Worm (Caenorhabditis elegans): ENCODE data around the gene T24F1.4.

The T24F1.4 gene

DNA sequence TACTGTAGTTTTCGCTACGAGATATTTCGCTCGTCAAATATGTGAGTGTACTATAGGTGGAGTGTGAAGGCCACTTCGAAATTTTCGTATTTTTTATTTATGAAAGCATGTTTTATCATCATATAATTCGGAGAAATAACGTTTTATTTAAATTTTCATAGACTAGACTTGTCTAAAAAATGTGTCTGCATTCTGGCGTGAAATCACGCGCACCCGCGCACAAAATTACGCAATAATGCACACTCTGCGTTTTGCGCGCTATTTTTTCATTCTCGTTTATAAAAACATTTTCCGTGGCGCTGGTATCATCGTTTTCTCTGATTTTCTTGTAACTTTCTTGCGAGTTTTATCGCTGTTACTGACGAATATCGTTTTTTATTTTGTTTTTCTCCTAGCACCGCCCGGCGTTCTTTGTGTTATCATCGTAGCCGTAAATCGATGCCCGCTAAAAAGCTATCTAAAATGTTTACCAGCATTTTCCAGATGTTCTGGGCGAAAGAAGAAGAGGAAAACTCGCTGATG, 16.8 kb downstream of the T24F1.4 start, which contains the start of gene saps-1 (continued):
- TF ChIP-seq F39B2.1 (GFP tag; IDR thresholded peaks at IDR 0.05) (no peak), tlf-1 (GFP tag; optimal IDR thresholded peaks at IDR 0.05) (peak; percentile 22), aptf-2 (GFP tag; conservative IDR thresholded peaks at IDR 0.05) (no peak), C17E4.6 (GFP tag; IDR thresholded peaks at IDR 0.05) (no peak), dpff-1 (tag; optimal IDR thresholded peaks at IDR 0.05) (no peak), lsl-1 (GFP tag; optimal IDR thresholded peaks at IDR 0.05) (peak; percentile 95), unc-130 (GFP tag; optimal IDR thresholded peaks at IDR 0.05) (no peak), ceh-91 (GFP tag; IDR thresholded peaks at IDR 0.05) (peak; percentile 84), ets-4 (GFP tag; optimal IDR thresholded peaks at IDR 0.05) (no peak), atf-7 (tag; optimal IDR thresholded peaks at IDR 0.05) (no peak), hlh-26 (GFP tag; conservative IDR thresholded peaks at IDR 0.05) (no peak), cebp-1 (GFP tag; IDR thresholded peaks at IDR 0.05) (peak; percentile 55; the same call in 1 of the 2 replicates), cebp-1 (tag; optimal IDR thresholded peaks at IDR 0.05) (peak; percentile 87), nhr-27 (tag; optimal IDR thresholded peaks at IDR 0.05) (no peak), F37B4.10 (GFP tag; IDR thresholded peaks at IDR 0.05) (no peak), Y53G8AR.9 (GFP tag; conservative IDR thresholded peaks at IDR 0.05) (no peak), F57A8.1 (GFP tag; optimal IDR thresholded peaks at IDR 0.05) (no peak), nhr-90 (tag; optimal IDR thresholded peaks at IDR 0.05) (no peak), K11D2.4 (GFP tag; IDR thresholded peaks at IDR 0.05) (0 out of 2 replicates have a peak, but pooled peaks have one; percentile 28), ztf-28 (GFP tag; IDR thresholded peaks at IDR 0.05) (no peak), lin-40 (tag; optimal IDR thresholded peaks at IDR 0.05) (no peak), ztf-3 (GFP tag; optimal IDR thresholded peaks at IDR 0.05) (no peak), F22D6.2 (tag; optimal IDR thresholded peaks at IDR 0.05) (no peak), snpc-3.4 (tag; optimal IDR thresholded peaks at IDR 0.05) (peak; percentile 54), ztf-18 (tag; optimal IDR thresholded peaks at IDR 0.05) (peak; percentile 27), fkh-3 (tag; optimal IDR thresholded peaks at IDR 0.05) (no peak), ztf-6 (GFP tag; IDR thresholded peaks at IDR 0.05) (no peak), Y67H2A.10 (GFP tag; conservative IDR thresholded peaks at IDR 0.05) (no peak), snpc-1.1 (tag; optimal IDR thresholded peaks at IDR 0.05; ENCODE audit: insufficient read depth) (peak; percentile 18), F23B12.7 (tag; optimal IDR thresholded peaks at IDR 0.05; ENCODE audit: insufficient read depth) (no peak), efl-1 (GFP tag; optimal IDR thresholded peaks at IDR 0.05) (peak; percentile 87), B0019.2 (GFP tag; conservative IDR thresholded peaks at IDR 0.05) (0 out of 2 replicates have a peak, but pooled peaks have one; percentile 12), let-607 (tag; optimal IDR thresholded peaks at IDR 0.05) (no peak), C06A6.2 (GFP tag; conservative IDR thresholded peaks at IDR 0.05) (no peak), nhr-179 (tag; optimal IDR thresholded peaks at IDR 0.05) (no peak), Y53F4B.3 (GFP tag; IDR thresholded peaks at IDR 0.05) (no peak), hmg-1.2 (GFP tag; IDR thresholded peaks at IDR 0.05) (peak; percentile 39; the same call in 1 of the 2 replicates), hsf-1 (GFP tag; IDR thresholded peaks at IDR 0.05) (no peak), lir-1 (GFP tag; conservative IDR thresholded peaks at IDR 0.05) (no peak), ceh-27 (GFP tag; optimal IDR thresholded peaks at IDR 0.05) (peak; percentile 8), let-526 (GFP tag; IDR thresholded peaks at IDR 0.05) (no peak), die-1 (tag; optimal IDR thresholded peaks at IDR 0.05) (no peak), dox-1 (GFP tag; IDR thresholded peaks at IDR 0.05) (peak; percentile 77), bed-1 (GFP tag; IDR thresholded peaks at IDR 0.05) (no peak), ceh-100 (GFP tag; IDR thresholded peaks at IDR 0.05) (no peak), attf-5 (GFP tag; optimal IDR thresholded peaks at IDR 0.05) (peak; percentile 60), athp-1 (tag; optimal IDR thresholded peaks at IDR 0.05) (peak; percentile 30), xnd-1 (tag; optimal IDR thresholded peaks at IDR 0.05) (peak; percentile 92)
